Worm (Caenorhabditis elegans) whole organism, late embryonic: ENCODE results near the gene str-139.

Experiments used
- ahr-1 ChIP-seq: sonication (generic microtip); optimal IDR thresholded peaks from 2 replicates; lab custom pipeline; 2016; ENCODE audit warnings: missing genetic modification characterization, missing compliant biosample characterization
- ceh-48 ChIP-seq: sonication (generic microtip); optimal IDR thresholded peaks from 2 replicates; lab custom pipeline; 2016; ENCODE audit warnings: missing genetic modification characterization, inconsistent platforms, missing compliant biosample characterization
- che-1 ChIP-seq: sonication (generic microtip); optimal IDR thresholded peaks from 2 replicates; lab custom pipeline; 2016; ENCODE audit warnings: mild to moderate bottlenecking, missing genetic modification characterization, missing compliant biosample characterization
- dmd-4 ChIP-seq: sonication (generic microtip); optimal IDR thresholded peaks from 2 replicates; lab custom pipeline; 2016; ENCODE audit warnings: borderline replicate concordance, missing genetic modification characterization, missing compliant biosample characterization
- fkh-10 ChIP-seq: fragments of 150-350 bp; optimal IDR thresholded peaks from 2 replicates; lab custom pipeline; 2014; ENCODE audit warnings: missing biosample characterization, missing genetic modification reagents, missing genetic modification characterization
- lim-6 ChIP-seq: sonication (generic microtip); optimal IDR thresholded peaks from 2 replicates; lab custom pipeline; 2016; ENCODE audit warnings: missing genetic modification characterization, missing compliant biosample characterization
- nhr-11 ChIP-seq: fragments of 150-350 bp; optimal IDR thresholded peaks from 2 replicates; lab custom pipeline; 2014; ENCODE audit warnings: missing biosample characterization, missing genetic modification characterization
- nhr-232 ChIP-seq: sonication (generic microtip); optimal IDR thresholded peaks from 2 replicates; lab custom pipeline; 2016; ENCODE audit warnings: missing genetic modification characterization, missing compliant biosample characterization
- pax-1 ChIP-seq: fragments of 150-350 bp; optimal IDR thresholded peaks from 2 replicates; lab custom pipeline; 2014; ENCODE audit warnings: missing biosample characterization, missing genetic modification characterization
- pha-2 ChIP-seq: sonication (generic microtip); optimal IDR thresholded peaks from 2 replicates; lab custom pipeline; 2017; ENCODE audit warnings: mild to moderate bottlenecking, missing genetic modification characterization, missing compliant biosample characterization
- pha-4 ChIP-seq: fragments of 150-350 bp; optimal IDR thresholded peaks from 2 replicates; lab custom pipeline; 2018; ENCODE audit warnings: missing biosample characterization, missing genetic modification reagents, missing genetic modification characterization
- pqm-1 ChIP-seq: sonication (generic microtip); optimal IDR thresholded peaks from 2 replicates; lab custom pipeline; 2016; ENCODE audit warnings: missing genetic modification characterization, missing compliant biosample characterization
- ztf-16 ChIP-seq: sonication (generic microtip); optimal IDR thresholded peaks from 2 replicates; lab custom pipeline; 2017; ENCODE audit warnings: missing genetic modification characterization, missing compliant biosample characterization

ce11 chrV:8016928-8017327, 45.0 kb downstream of the str-139 start, which contains the start of gene sptl-2:
- TF ChIP-seq ceh-48 (tag; lab: Kevin White, UChicago) (no peak), lim-6 (no peak), fkh-10 (GFP tag; lab: Kevin White, UChicago) (no peak), ztf-16 (tag; lab: Kevin White, UChicago) (no peak), pha-4 (tag; lab: Kevin White, UChicago) (no peak), ahr-1 (no peak), nhr-232 (tag; lab: Kevin White, UChicago) (no peak), pha-2 (no peak), che-1 (tag; lab: Kevin White, UChicago) (no peak), pqm-1 (tag; lab: Kevin White, UChicago) (no peak), nhr-11 (tag; lab: Kevin White, UChicago) (no peak), dmd-4 (tag; lab: Kevin White, UChicago) (no peak), pax-1 (no peak)
